Worm (Caenorhabditis elegans) whole organism, late embryonic: Measurements from ENCODE around the gene T05B9.2.

Experiments
- pha-4 ChIP-seq: fragments of 150-350 bp; optimal IDR thresholded peaks from 2 replicates; lab custom pipeline; 2018; ENCODE audit warnings: missing biosample characterization, missing genetic modification reagents, missing genetic modification characterization
- pqm-1 ChIP-seq: sonication (generic microtip); optimal IDR thresholded peaks from 2 replicates; lab custom pipeline; 2016; ENCODE audit warnings: missing genetic modification characterization, missing compliant biosample characterization

DNA sequence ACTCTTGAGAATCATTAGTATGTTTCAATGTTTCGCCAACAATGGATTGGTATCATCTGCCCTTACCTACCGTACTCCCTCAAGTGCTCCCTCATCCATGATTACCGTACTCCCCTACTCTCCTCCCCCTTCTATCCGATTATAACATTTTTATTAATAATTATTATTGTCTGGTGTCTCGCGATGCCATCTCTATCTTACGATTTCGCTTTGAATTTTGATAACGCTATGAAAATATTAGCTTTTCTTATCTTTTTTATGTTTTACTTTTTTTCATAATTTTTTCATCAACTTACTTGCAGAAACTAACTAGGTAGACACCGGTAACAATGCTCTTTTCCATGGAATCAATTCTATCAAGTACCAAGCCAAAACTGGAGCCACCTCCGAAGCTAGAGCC, 26.0 kb downstream of the T05B9.2 start, which contains the start of gene unc-130:
- TF ChIP-seq pqm-1 (tag; lab: Kevin White, UChicago) (no peak), pha-4 (tag; lab: Kevin White, UChicago) (no peak)
